Worm (Caenorhabditis elegans) whole organism, L4/young adult: ENCODE data around the gene let-716.

Experiments
- W03F9.2 ChIP-seq: fragments of 150-350 bp; optimal IDR thresholded peaks from 2 replicates; lab custom pipeline; 2014; ENCODE audit warnings: missing biosample characterization, missing genetic modification characterization
- dao-5 ChIP-seq: sonication (generic microtip); optimal IDR thresholded peaks from 2 replicates; lab custom pipeline; 2016; ENCODE audit warnings: missing genotype, missing genetic modification characterization, moderate library complexity, missing compliant biosample characterization
- him-1 ChIP-seq: sonication (generic microtip); optimal IDR thresholded peaks from 2 replicates; lab custom pipeline; 2016; ENCODE audit warnings: missing genotype, missing genetic modification reagents, missing genetic modification characterization, missing compliant biosample characterization

The let-716 gene

ce11 chrIII:6419409-6419944 lies 36.1 kb downstream of the let-716 start, which contains the start of gene atgl-1:
TSS of gene atgl-1 (minus strand) at chrIII:6419459.
- no peak for TF ChIP-seq dao-5
- TF ChIP-seq W03F9.2: no peak
- no peak for TF ChIP-seq him-1

- no peak for TF ChIP-seq W03F9.2
- TF ChIP-seq dao-5: no peak
Observed at ce11 chrIII:6420201-6420600, 36.8 kb downstream of the let-716 start.

- TF ChIP-seq dao-5 (no peak), him-1 (no peak), W03F9.2 (peak; percentile 60)
Observed at ce11 chrIII:6420995-6421404, 37.6 kb downstream of the let-716 start.

DNA sequence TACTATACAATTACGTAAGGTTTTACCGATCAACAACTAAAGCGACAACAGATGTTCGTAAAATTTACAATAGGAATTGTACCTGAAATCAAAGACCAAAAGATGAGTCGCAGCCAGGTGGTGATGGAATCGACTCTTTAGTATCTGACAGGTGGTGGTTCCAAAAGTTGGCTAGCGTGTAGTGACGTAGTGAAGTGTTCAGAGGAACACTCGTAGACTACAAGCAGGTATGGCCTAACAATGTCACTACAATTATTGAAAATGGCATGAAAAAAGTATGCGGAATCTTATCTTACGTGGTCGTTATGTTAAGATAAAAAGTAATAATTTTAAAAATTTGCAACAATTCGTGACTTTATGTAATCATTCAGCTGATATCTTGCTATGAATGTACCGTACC lies 38.1 kb downstream of the let-716 start:
- TF ChIP-seq W03F9.2 (no peak), dao-5 (no peak), him-1 (no peak)

DNA sequence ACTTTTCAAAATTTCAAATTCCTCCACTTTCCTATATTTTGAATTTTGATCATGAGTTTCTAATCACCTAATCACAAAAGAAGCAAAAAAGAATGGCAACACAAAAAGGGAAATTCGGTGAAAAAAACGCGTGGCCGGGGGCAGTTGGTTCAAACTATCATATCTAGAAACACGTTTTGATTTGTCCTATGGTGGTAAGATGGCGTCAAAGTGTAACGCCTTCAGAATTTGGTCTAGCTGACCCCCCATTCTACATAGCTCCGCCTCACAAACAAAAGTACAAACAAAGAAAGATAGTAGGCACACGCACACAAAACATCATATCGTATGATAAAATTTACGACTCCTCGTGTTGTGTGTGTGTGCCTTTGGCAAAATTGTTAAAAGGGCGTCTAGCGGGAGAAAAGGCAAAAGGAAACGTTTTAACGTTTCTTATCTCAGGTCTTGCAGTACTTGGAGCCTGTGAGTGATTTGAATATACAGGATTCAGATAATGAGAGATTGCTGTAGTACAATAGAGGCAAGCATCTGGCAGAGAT lies 38.7 kb downstream of the let-716 start:
- no peak for TF ChIP-seq W03F9.2
- no peak for TF ChIP-seq him-1
- TF ChIP-seq dao-5: no peak

- no peak for TF ChIP-seq dao-5
- TF ChIP-seq him-1: no peak
- TF ChIP-seq W03F9.2: no peak
Observed at ce11 chrIII:6422721-6423120, 39.4 kb downstream of the let-716 start.

DNA sequence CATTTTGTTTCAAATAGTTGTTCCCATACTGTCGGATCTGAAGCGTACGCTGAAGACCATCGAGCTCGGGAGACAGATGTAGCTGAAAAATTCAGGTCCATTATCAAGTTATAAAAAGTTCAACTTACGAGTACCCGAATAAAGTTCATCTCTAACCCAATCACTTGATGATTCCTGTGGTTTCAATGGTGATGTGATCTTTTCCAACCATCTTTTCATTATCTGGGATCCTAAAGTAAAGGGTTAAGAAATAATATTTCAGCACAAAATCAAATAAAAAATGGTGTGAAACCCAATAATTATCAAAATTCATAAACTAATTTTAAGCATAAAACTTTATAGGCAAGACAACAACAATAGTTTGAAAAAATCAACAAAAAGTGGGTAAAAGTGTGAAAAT lies 43.9 kb downstream of the let-716 start, which contains the start of gene C05D11.8:
C05D11.8 (minus strand) TSS at position 101 of the 400 bp plus-strand sequence.
- TF ChIP-seq him-1: no peak
- TF ChIP-seq dao-5: no peak
- TF ChIP-seq W03F9.2: no peak

DNA sequence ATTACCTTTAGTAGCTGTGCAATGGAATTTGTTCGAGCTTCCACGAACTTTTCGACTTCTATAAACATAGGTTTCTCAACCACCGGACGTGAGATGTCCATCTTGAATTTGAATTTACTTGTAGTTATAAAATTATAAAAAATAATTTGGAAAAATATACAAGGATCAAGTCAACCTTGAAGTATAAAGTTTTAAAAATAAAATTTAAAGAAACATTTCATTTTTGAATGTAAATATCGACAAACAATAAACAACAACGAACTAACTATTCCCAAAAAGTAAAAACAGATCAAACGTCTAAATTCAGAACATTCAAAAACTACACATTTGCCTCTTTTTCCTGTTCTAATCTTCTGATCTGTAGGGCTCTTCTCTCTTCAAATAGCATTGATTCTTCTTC lies 47.5 kb downstream of the let-716 start, which contains the start of gene popl-1:
popl-1 (minus strand) TSS at position 101 of the 400 bp plus-strand sequence.
- TF ChIP-seq him-1 (no peak), dao-5 (no peak), W03F9.2 (no peak)

ce11 chrIII:6431766-6432228 lies 48.4 kb downstream of the let-716 start, which contains the start of the genes mrps-17 and txdc-9:
TSS of gene mrps-17 (minus strand) at chrIII:6431798.
TSS of gene txdc-9 (plus strand) at chrIII:6432178.
- TF ChIP-seq him-1: no peak
- TF ChIP-seq dao-5: no peak
- TF ChIP-seq W03F9.2: peak; percentile 91

DNA sequence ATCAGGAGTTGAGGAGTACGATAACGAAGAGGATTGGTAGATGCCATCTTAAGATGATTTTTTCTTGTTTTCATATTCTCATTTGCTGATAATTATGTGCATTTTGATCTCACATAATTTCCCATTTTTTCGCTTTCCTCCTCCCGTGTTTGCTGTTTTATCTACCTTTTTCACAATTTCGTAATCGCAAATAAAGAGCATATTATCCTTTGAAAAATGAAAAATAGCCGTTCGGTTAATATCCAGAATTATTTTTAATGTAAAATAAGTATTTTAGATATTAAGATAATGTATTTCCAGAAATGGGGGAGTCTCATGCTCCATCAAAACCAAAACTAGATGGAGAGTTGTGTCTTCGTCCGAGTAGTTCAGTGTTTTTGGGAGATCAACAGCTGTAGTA lies 49.6 kb downstream of the let-716 start, which contains the start of gene vps-16:
vps-16 (plus strand) TSS at position 301 of the 400 bp plus-strand sequence.
- no peak for TF ChIP-seq W03F9.2
- no peak for TF ChIP-seq dao-5

ce11 chrIII:6436308-6436707 lies 53.0 kb downstream of the let-716 start, which contains the start of gene C05D11.1:
TSS of gene C05D11.1 (plus strand) at chrIII:6436608.
- TF ChIP-seq W03F9.2 (no peak), dao-5 (no peak), him-1 (no peak)
